Fruit fly (Drosophila melanogaster): ENCODE data around the gene Neb-cGP.

DNA sequence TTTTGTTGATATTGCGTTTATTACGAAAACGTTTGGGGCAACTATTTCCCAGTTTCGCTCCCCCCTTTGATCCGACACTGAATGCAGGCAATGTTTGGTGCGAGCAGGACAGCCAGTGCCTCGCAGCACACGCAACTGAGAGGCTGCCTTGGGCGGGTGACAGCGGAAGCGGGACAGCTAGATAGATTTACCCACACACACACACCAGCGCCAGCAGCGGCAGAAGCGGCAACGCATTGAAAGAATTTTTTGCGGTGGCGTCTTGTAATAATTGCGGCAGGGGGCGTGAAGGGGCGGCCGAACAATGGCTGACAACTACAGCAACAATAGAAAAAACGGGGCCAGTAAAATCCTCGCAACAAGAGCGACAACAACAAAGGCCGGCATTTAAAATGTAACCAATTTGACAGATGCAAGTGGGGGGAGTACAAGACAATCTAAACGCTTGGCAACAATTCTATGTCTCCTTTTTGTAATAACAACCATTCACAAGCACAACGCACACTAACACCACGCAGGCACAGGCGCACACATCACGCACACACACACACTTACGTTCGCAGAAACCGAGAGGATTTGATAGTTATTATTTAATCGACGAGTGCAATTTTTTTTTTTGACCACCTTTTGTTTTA, 12.2 kb downstream of the Neb-cGP start:
- TF ChIP-seq cyc (GFP tag; optimal IDR thresholded peaks at IDR 0.05) = no peak
- TF ChIP-seq Eip75B (GFP tag; optimal IDR thresholded peaks at IDR 0.05) = no peak
- no peak for TF ChIP-seq CG16779 (tag; optimal IDR thresholded peaks at IDR 0.05)
- no peak for TF ChIP-seq dac (GFP tag; optimal IDR thresholded peaks at IDR 0.05)
- no peak for TF ChIP-seq lz (GFP tag; optimal IDR thresholded peaks at IDR 0.05)
- TF ChIP-seq acj6 (GFP tag; optimal IDR thresholded peaks at IDR 0.05) = no peak
- no peak for TF ChIP-seq salr (GFP tag; optimal IDR thresholded peaks at IDR 0.05)
- TF ChIP-seq OdsH (GFP tag; optimal IDR thresholded peaks at IDR 0.05) = no peak
- no peak for TF ChIP-seq CG6276 (GFP tag; optimal IDR thresholded peaks at IDR 0.05)
